Worm (Caenorhabditis elegans): Measurements from ENCODE around the gene F14H8.8.
A peak's percentile ranks its signal among the peaks of the same experiment; 100 is the strongest.

F14H8.8 gene

ce11 chrV:15002184-15002690 is 27.0 kb upstream of the F14H8.8 start, which contains the start of the genes fib-1 and mut-15 (continued):
- TF ChIP-seq snpc-1.3 (tag; optimal IDR thresholded peaks at IDR 0.05; ENCODE audit: insufficient read depth) (peak; percentile 49), ceh-27 (GFP tag; optimal IDR thresholded peaks at IDR 0.05) (peak; percentile 95), lin-40 (tag; optimal IDR thresholded peaks at IDR 0.05) (peak; percentile 86), hsf-1 (GFP tag; IDR thresholded peaks at IDR 0.05) (peak; percentile 71), dpl-1 (GFP tag; optimal IDR thresholded peaks at IDR 0.05) (peak; percentile 54), F37B4.10 (GFP tag; IDR thresholded peaks at IDR 0.05) (no peak), F52B5.7 (tag; optimal IDR thresholded peaks at IDR 0.05) (no peak), F39B2.1 (GFP tag; IDR thresholded peaks at IDR 0.05) (no peak), lin-54 (GFP tag; optimal IDR thresholded peaks at IDR 0.05) (peak; percentile 80), madf-6 (GFP tag; IDR thresholded peaks at IDR 0.05) (peak; percentile 84), tbx-9 (tag; optimal IDR thresholded peaks at IDR 0.05; ENCODE audit: borderline replicate concordance) (no peak), ceh-91 (GFP tag; IDR thresholded peaks at IDR 0.05) (peak; percentile 88), Y56A3A.18 (GFP tag; IDR thresholded peaks at IDR 0.05) (no peak), ama-1 (optimal IDR thresholded peaks at IDR 0.05) (no peak), ama-1 (GFP tag; optimal IDR thresholded peaks at IDR 0.05) (no peak), B0019.2 (GFP tag; conservative IDR thresholded peaks at IDR 0.05) (peak; percentile 59; the same call in 1 of the 2 replicates), mcd-1 (GFP tag; IDR thresholded peaks at IDR 0.05) (peak; percentile 99), T07F8.4 (tag; optimal IDR thresholded peaks at IDR 0.05) (no peak), repo-1 (tag; optimal IDR thresholded peaks at IDR 0.05) (no peak), nfya-2 (GFP tag; IDR thresholded peaks at IDR 0.05) (no peak), lin-35 (GFP tag; optimal IDR thresholded peaks at IDR 0.05) (peak in 2 of 3 experiments; percentile 48 to 80), B0336.3 (GFP tag; IDR thresholded peaks at IDR 0.05) (peak; percentile 51; the same call in 1 of the 2 replicates), nfyb-1 (GFP tag; IDR thresholded peaks at IDR 0.05) (peak; percentile 87), pbrm-1 (GFP tag; IDR thresholded peaks at IDR 0.05) (peak; percentile 91), ceh-79 (tag; optimal IDR thresholded peaks at IDR 0.05) (no peak), let-526 (GFP tag; IDR thresholded peaks at IDR 0.05) (0 out of 2 replicates have a peak, but pooled peaks have one; percentile 61), sdz-38 (tag; optimal IDR thresholded peaks at IDR 0.05) (no peak), atf-7 (tag; optimal IDR thresholded peaks at IDR 0.05) (peak; percentile 34), K12H6.12 (tag; optimal IDR thresholded peaks at IDR 0.05) (peak; percentile 85), nhr-179 (tag; optimal IDR thresholded peaks at IDR 0.05) (no peak), lin-26 (GFP tag; IDR thresholded peaks at IDR 0.05) (no peak), unc-62 (GFP tag; optimal IDR thresholded peaks at IDR 0.05) (no peak), rec-8 (tag; optimal IDR thresholded peaks at IDR 0.05) (no peak), ztf-18 (tag; optimal IDR thresholded peaks at IDR 0.05) (peak; percentile 50), sptf-2 (GFP tag; optimal IDR thresholded peaks at IDR 0.05) (no peak), madf-8 (GFP tag; conservative IDR thresholded peaks at IDR 0.05) (peak; percentile 71), efl-1 (GFP tag; optimal IDR thresholded peaks at IDR 0.05) (peak; percentile 66), nhr-80 (tag; optimal IDR thresholded peaks at IDR 0.05) (peak; percentile 56)

- TF ChIP-seq aptf-2 (GFP tag; conservative IDR thresholded peaks at IDR 0.05): no peak
- no peak for TF ChIP-seq dox-1 (GFP tag; IDR thresholded peaks at IDR 0.05)
- no peak for TF ChIP-seq ets-4 (GFP tag; optimal IDR thresholded peaks at IDR 0.05)
- TF ChIP-seq ceh-79 (tag; optimal IDR thresholded peaks at IDR 0.05): no peak
- TF ChIP-seq ceh-91 (GFP tag; IDR thresholded peaks at IDR 0.05): no peak
- no peak for TF ChIP-seq cebp-2 (GFP tag; IDR thresholded peaks at IDR 0.05)
- no peak for TF ChIP-seq rpc-1 (optimal IDR thresholded peaks at IDR 0.05)
- TF ChIP-seq rpc-1 (tag; optimal IDR thresholded peaks at IDR 0.05): no peak
- TF ChIP-seq madf-8 (GFP tag; conservative IDR thresholded peaks at IDR 0.05): no peak
- TF ChIP-seq efl-1 (GFP tag; optimal IDR thresholded peaks at IDR 0.05): no peak
- no peak for TF ChIP-seq hsf-1 (GFP tag; IDR thresholded peaks at IDR 0.05)
- TF ChIP-seq unc-130 (GFP tag; optimal IDR thresholded peaks at IDR 0.05): no peak
- no peak for TF ChIP-seq nhr-179 (tag; optimal IDR thresholded peaks at IDR 0.05)
- TF ChIP-seq ccch-3 (GFP tag; optimal IDR thresholded peaks at IDR 0.05): no peak
- no peak for TF ChIP-seq nhr-27 (tag; optimal IDR thresholded peaks at IDR 0.05)
- no peak for TF ChIP-seq K11D2.4 (GFP tag; IDR thresholded peaks at IDR 0.05)
Observed at ce11 chrV:15004800-15005199, 24.5 kb upstream of the F14H8.8 start, which contains the start of gene hrde-2. TSS of gene hrde-2 (plus strand) at chrV:15005100.
